Worm (Caenorhabditis elegans) whole organism, mixed stage, embryonic: Measurements from ENCODE around the gene C07B5.8.

ENCODE experiments used
- ces-1 ChIP-seq: fragments of 150-350 bp; optimal IDR thresholded peaks from 2 replicates; lab custom pipeline; 2014; ENCODE audit warnings: missing biosample characterization, missing genetic modification reagents, missing genetic modification characterization
- drap-1 ChIP-seq: fragments of 200-800 bp; sonication (Bioruptor generic); optimal IDR thresholded peaks from 3 replicates; lab custom pipeline; 2018; ENCODE audit warnings: mild to moderate bottlenecking, missing genetic modification characterization, missing compliant biosample characterization
- nhr-237 ChIP-seq: fragments of 150-350 bp; optimal IDR thresholded peaks from 2 replicates; lab custom pipeline; 2014; ENCODE audit warnings: missing biosample characterization, missing genetic modification characterization
- nhr-28 ChIP-seq: fragments of 150-350 bp; optimal IDR thresholded peaks from 2 replicates; lab custom pipeline; 2014; ENCODE audit warnings: missing biosample characterization, missing genetic modification characterization
- unc-120 ChIP-seq: sonication (generic microtip); optimal IDR thresholded peaks from 2 replicates; lab custom pipeline; 2017; ENCODE audit warnings: missing genetic modification characterization, missing compliant biosample characterization; ENCODE audit not compliant: poor library complexity, severe bottlenecking
- unc-62 ChIP-seq: fragments of 150-350 bp; optimal IDR thresholded peaks from 2 replicates; lab custom pipeline; 2014; ENCODE audit warnings: missing biosample characterization, missing genetic modification reagents, missing genetic modification characterization
- ztf-11 ChIP-seq: fragments of 150-350 bp; optimal IDR thresholded peaks from 2 replicates; lab custom pipeline; 2014; ENCODE audit warnings: missing biosample characterization, missing genetic modification characterization

DNA sequence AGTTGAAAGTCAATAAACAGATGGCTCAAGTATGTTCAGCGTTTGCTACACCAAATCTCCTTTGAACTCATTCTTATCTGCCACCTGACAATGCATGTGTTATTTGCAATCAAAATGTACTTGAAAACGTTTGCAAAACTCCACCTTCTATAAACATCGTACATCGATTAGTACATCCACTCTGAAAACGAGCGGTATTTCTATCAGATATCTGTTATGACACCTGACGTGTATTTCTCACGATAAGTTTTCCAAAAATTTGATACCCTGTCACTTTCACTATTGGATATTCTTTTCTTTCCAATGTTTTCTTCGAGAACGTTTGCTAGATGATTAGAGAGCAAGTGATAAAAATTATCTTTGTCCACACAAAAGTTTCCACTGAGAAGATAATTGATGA is 7.8 kb upstream of the C07B5.8 start:
- no peak for TF ChIP-seq nhr-237
- peak; percentile 25 for TF ChIP-seq unc-62 (GFP tag; lab: Kevin White, UChicago)
- TF ChIP-seq ces-1 (GFP tag; lab: Kevin White, UChicago) = no peak
- no peak for TF ChIP-seq ztf-11 (tag; lab: Kevin White, UChicago)
- TF ChIP-seq nhr-28 (tag; lab: Kevin White, UChicago) = no peak
- TF ChIP-seq drap-1 (GFP tag; lab: Kevin White, UChicago) = no peak
- TF ChIP-seq unc-120 (tag; lab: Kevin White, UChicago) = no peak
